Worm (Caenorhabditis elegans) whole organism, L4/young adult: ENCODE data around the gene srj-49.

ENCODE experiments used
- W03F9.2 ChIP-seq: fragments of 150-350 bp; optimal IDR thresholded peaks from 2 replicates; lab custom pipeline; 2014; ENCODE audit warnings: missing biosample characterization, missing genetic modification characterization
- dao-5 ChIP-seq: sonication (generic microtip); optimal IDR thresholded peaks from 2 replicates; lab custom pipeline; 2016; ENCODE audit warnings: missing genotype, missing genetic modification characterization, moderate library complexity, missing compliant biosample characterization
- him-1 ChIP-seq: sonication (generic microtip); optimal IDR thresholded peaks from 2 replicates; lab custom pipeline; 2016; ENCODE audit warnings: missing genotype, missing genetic modification reagents, missing genetic modification characterization, missing compliant biosample characterization

Gene srj-49

ce11 chrV:2848290-2848937, at the start of gene srj-49:
TSS of gene srj-49 (minus strand) at chrV:2848340.
- no peak for TF ChIP-seq dao-5 (tag; lab: Kevin White, UChicago)
- no peak for TF ChIP-seq W03F9.2 (tag; lab: Kevin White, UChicago)
- TF ChIP-seq him-1, result no peak

- no peak for TF ChIP-seq him-1
- TF ChIP-seq W03F9.2 (tag; lab: Kevin White, UChicago), result peak; percentile 29
- TF ChIP-seq dao-5 (tag; lab: Kevin White, UChicago), result no peak
These were observed 48.1 kb upstream of the srj-49 start, which contains the start of gene pals-32 for ce11 chrV:2896198-2896660. TSS of gene pals-32 (plus strand) at chrV:2896610.

- TF ChIP-seq dao-5 (tag; lab: Kevin White, UChicago) (no peak), W03F9.2 (tag; lab: Kevin White, UChicago) (no peak), him-1 (no peak)
These were observed 44.8 kb upstream of the srj-49 start, which contains the start of gene srh-127 for ce11 chrV:2892976-2893375. TSS of gene srh-127 (plus strand) at chrV:2893276.

ce11 chrV:2891927-2892326, 43.8 kb upstream of the srj-49 start, which contains the start of gene F37B4.15:
TSS of gene F37B4.15 (plus strand) at chrV:2892227.
- no peak for TF ChIP-seq W03F9.2 (tag; lab: Kevin White, UChicago)
- TF ChIP-seq dao-5 (tag; lab: Kevin White, UChicago), result no peak
- no peak for TF ChIP-seq him-1

ce11 chrV:2888681-2889080, 40.5 kb upstream of the srj-49 start, which contains the start of gene srw-4:
TSS of gene srw-4 (minus strand) at chrV:2888781.
- TF ChIP-seq dao-5 (tag; lab: Kevin White, UChicago) (no peak), him-1 (no peak), W03F9.2 (tag; lab: Kevin White, UChicago) (no peak)

ce11 chrV:2888265-2888664, 40.1 kb upstream of the srj-49 start:
- TF ChIP-seq W03F9.2 (tag; lab: Kevin White, UChicago) (no peak), him-1 (no peak), dao-5 (tag; lab: Kevin White, UChicago) (no peak)

- no peak for TF ChIP-seq W03F9.2 (tag; lab: Kevin White, UChicago)
- no peak for TF ChIP-seq him-1
- no peak for TF ChIP-seq dao-5 (tag; lab: Kevin White, UChicago)
These were observed 36.3 kb upstream of the srj-49 start, which contains the start of gene sre-24 for ce11 chrV:2884411-2884810. TSS of gene sre-24 (plus strand) at chrV:2884711.

- TF ChIP-seq W03F9.2 (tag; lab: Kevin White, UChicago) (no peak), dao-5 (tag; lab: Kevin White, UChicago) (no peak), him-1 (no peak)
These were observed 35.0 kb upstream of the srj-49 start for ce11 chrV:2883097-2883496.

- TF ChIP-seq him-1, result no peak
- TF ChIP-seq dao-5 (tag; lab: Kevin White, UChicago), result no peak
- no peak for TF ChIP-seq W03F9.2 (tag; lab: Kevin White, UChicago)
These were observed 33.4 kb upstream of the srj-49 start for ce11 chrV:2881565-2881964.

- TF ChIP-seq W03F9.2 (tag; lab: Kevin White, UChicago) (no peak), dao-5 (tag; lab: Kevin White, UChicago) (no peak), him-1 (no peak)
These were observed 32.9 kb upstream of the srj-49 start, which contains the start of gene ifc-1 for ce11 chrV:2881016-2881415. TSS of gene ifc-1 (plus strand) at chrV:2881393.

- TF ChIP-seq dao-5 (tag; lab: Kevin White, UChicago) (no peak), him-1 (no peak), W03F9.2 (tag; lab: Kevin White, UChicago) (no peak)
These were observed 32.2 kb upstream of the srj-49 start for ce11 chrV:2880356-2880755.

ce11 chrV:2879801-2880200, 31.7 kb upstream of the srj-49 start, which contains the start of gene str-39:
TSS of gene str-39 (minus strand) at chrV:2879901.
- no peak for TF ChIP-seq him-1
- no peak for TF ChIP-seq W03F9.2 (tag; lab: Kevin White, UChicago)

ce11 chrV:2877509-2877908, 29.4 kb upstream of the srj-49 start, which contains the start of gene F37B4.10:
TSS of gene F37B4.10 (minus strand) at chrV:2877609.
- TF ChIP-seq dao-5 (tag; lab: Kevin White, UChicago) (no peak), W03F9.2 (tag; lab: Kevin White, UChicago) (no peak), him-1 (no peak)

- no peak for TF ChIP-seq dao-5 (tag; lab: Kevin White, UChicago)
- no peak for TF ChIP-seq W03F9.2 (tag; lab: Kevin White, UChicago)
- no peak for TF ChIP-seq him-1
These were observed 28.2 kb upstream of the srj-49 start for ce11 chrV:2876188-2876831.
